Fruit fly (Drosophila melanogaster) whole organism, prepupa: Measurements from ENCODE around the gene CG1647.

Experiments used
- CG9139 ChIP-seq: fragments of 200-800 bp; sonication (Bioruptor generic); optimal IDR thresholded peaks from 3 replicates; lab custom pipeline; 2017; ENCODE audit warnings: missing biosample characterization, mild to moderate bottlenecking, missing genetic modification characterization
- Gug ChIP-seq: fragments of 200-800 bp; sonication (Bioruptor generic); IDR thresholded peaks from 2 replicates; pipeline ENCODE4 v1.3.6; 2022; ENCODE audit warnings: missing biosample characterization, missing genetic modification characterization
- Hr39 ChIP-seq: fragments of 200-800 bp; sonication (Bioruptor generic); optimal IDR thresholded peaks from 2 replicates; lab custom pipeline; 2016; ENCODE audit warnings: missing biosample characterization, missing genetic modification characterization
- Hr4 ChIP-seq: fragments of 200-800 bp; sonication (Bioruptor generic); optimal IDR thresholded peaks from 3 replicates; lab custom pipeline; 2016; ENCODE audit warnings: missing biosample characterization, missing genetic modification characterization
- OdsH ChIP-seq: fragments of 200-800 bp; sonication (Bioruptor generic); optimal IDR thresholded peaks from 3 replicates; lab custom pipeline; 2016; ENCODE audit warnings: missing biosample characterization, missing genetic modification characterization
- Sox102F ChIP-seq: fragments of 200-800 bp; sonication (Bioruptor generic); optimal IDR thresholded peaks from 2 replicates; lab custom pipeline; 2016; ENCODE audit warnings: missing biosample characterization, mild to moderate bottlenecking, missing genetic modification characterization
- cyc ChIP-seq: fragments of 200-800 bp; sonication (Bioruptor generic); optimal IDR thresholded peaks from 3 replicates; lab custom pipeline; 2016; ENCODE audit warnings: missing biosample characterization, missing genetic modification characterization
- fd59A ChIP-seq: fragments of 200-800 bp; sonication (Bioruptor generic); optimal IDR thresholded peaks from 2 replicates; lab custom pipeline; 2017; ENCODE audit warnings: missing biosample characterization, mild to moderate bottlenecking, missing genetic modification characterization, missing genetic modification reagents
- fd85E ChIP-seq: fragments of 200-800 bp; sonication (Bioruptor generic); optimal IDR thresholded peaks from 3 replicates; lab custom pipeline; 2016; ENCODE audit warnings: missing biosample characterization, missing genetic modification characterization
- spab ChIP-seq: fragments of 200-800 bp; sonication (Bioruptor generic); optimal IDR thresholded peaks from 2 replicates; lab custom pipeline; 2017; ENCODE audit warnings: missing biosample characterization, mild to moderate bottlenecking, missing genetic modification characterization, missing genetic modification reagents
- vri ChIP-seq: fragments of 200-800 bp; sonication (Bioruptor generic); optimal IDR thresholded peaks from 3 replicates; lab custom pipeline; 2016; ENCODE audit warnings: missing biosample characterization, mild to moderate bottlenecking, missing genetic modification characterization

dm6 chr3R:28844611-28845376, 24.8 kb downstream of the CG1647 start, which contains the start of the genes Apc and spg:
- peak; percentile 40 for TF ChIP-seq vri (GFP tag; lab: Kevin White, UChicago)
- no peak for TF ChIP-seq fd85E (GFP tag; lab: Kevin White, UChicago)
- TF ChIP-seq spab (GFP tag; lab: Kevin White, UChicago), result no peak
- TF ChIP-seq Hr39 (GFP tag; lab: Kevin White, UChicago), result no peak
- TF ChIP-seq Hr4 (GFP tag; lab: Kevin White, UChicago), result peak; percentile 31
- TF ChIP-seq cyc (GFP tag; lab: Kevin White, UChicago), result no peak
- no peak for TF ChIP-seq CG9139
- no peak for TF ChIP-seq Gug (GFP tag; lab: Robert Waterston, UW)
- peak; percentile 37 for TF ChIP-seq OdsH
- TF ChIP-seq fd59A, result no peak
- peak; percentile 56 for TF ChIP-seq Sox102F (GFP tag; lab: Kevin White, UChicago)
